Worm (Caenorhabditis elegans) whole organism, young adult: ENCODE results near the gene tbc-14.

Experiments
- C17E4.6 ChIP-seq: fragments of 200-800 bp; sonication (Bioruptor generic); IDR thresholded peaks from 2 replicates; pipeline ENCODE4 v1.3.6; 2022; ENCODE audit warnings: missing genetic modification reagents, missing genetic modification characterization, missing compliant biosample characterization
- ceh-40 ChIP-seq: fragments of 200-800 bp; sonication (Bioruptor generic); IDR thresholded peaks from 2 replicates; pipeline ENCODE4 v1.3.6; 2022; ENCODE audit warnings: missing genetic modification characterization, missing compliant biosample characterization
- ets-4 ChIP-seq: fragments of 200-800 bp; sonication (Bioruptor generic); optimal IDR thresholded peaks from 2 replicates; lab custom pipeline; 2018; ENCODE audit warnings: mild to moderate bottlenecking, missing genetic modification characterization, missing compliant biosample characterization
- nhr-179 ChIP-seq: sonication (generic microtip); optimal IDR thresholded peaks from 2 replicates; lab custom pipeline; 2016; ENCODE audit warnings: mild to moderate bottlenecking, missing genetic modification characterization, missing compliant biosample characterization
- sptf-2 ChIP-seq: fragments of 200-800 bp; sonication (Bioruptor generic); optimal IDR thresholded peaks from 2 replicates; lab custom pipeline; 2018; ENCODE audit warnings: mild to moderate bottlenecking, missing genetic modification characterization, missing compliant biosample characterization
- zfh-2 ChIP-seq: fragments of 200-800 bp; sonication (Bioruptor generic); conservative IDR thresholded peaks from 2 replicates; pipeline ENCODE4 v1.3.6; 2022; ENCODE audit warnings: missing genetic modification reagents, missing genetic modification characterization, missing compliant biosample characterization
- ztf-26 ChIP-seq: sonication (generic microtip); optimal IDR thresholded peaks from 2 replicates; lab custom pipeline; 2017; ENCODE audit warnings: missing genetic modification characterization, missing compliant biosample characterization

- TF ChIP-seq sptf-2 (GFP tag; lab: Kevin White, UChicago) (no peak), ets-4 (GFP tag; lab: Kevin White, UChicago) (no peak), ztf-26 (tag; lab: Kevin White, UChicago) (no peak), zfh-2 (no peak), nhr-179 (no peak), ceh-40 (GFP tag; lab: Robert Waterston, UW) (no peak), C17E4.6 (GFP tag; lab: Robert Waterston, UW) (no peak)
Measured at ce11 chrII:13405840-13406239, 41.6 kb downstream of the tbc-14 start, which contains the start of gene efl-2.
